Fruit fly (Drosophila melanogaster) whole organism, prepupa: ENCODE measurements around the gene Or92a.

Experiments
- CG11294 ChIP-seq: fragments of 200-800 bp; sonication (Bioruptor generic); IDR thresholded peaks from 2 replicates; pipeline ENCODE4 v1.3.6; 2022; ENCODE audit warnings: missing biosample characterization, missing genetic modification characterization
- CG16779 ChIP-seq: fragments of 200-800 bp; sonication (Bioruptor generic); optimal IDR thresholded peaks from 3 replicates; lab custom pipeline; 2017; ENCODE audit warnings: missing biosample characterization, mild to moderate bottlenecking, missing genetic modification characterization
- CG7368 ChIP-seq: fragments of 200-800 bp; sonication (Bioruptor generic); optimal IDR thresholded peaks from 3 replicates; lab custom pipeline; 2016; ENCODE audit warnings: missing biosample characterization, missing genetic modification characterization
- Eip93F ChIP-seq: fragments of 200-800 bp; sonication (Bioruptor generic); optimal IDR thresholded peaks from 2 replicates; lab custom pipeline; 2016; ENCODE audit warnings: missing biosample characterization, mild to moderate bottlenecking, missing genetic modification characterization

DNA sequence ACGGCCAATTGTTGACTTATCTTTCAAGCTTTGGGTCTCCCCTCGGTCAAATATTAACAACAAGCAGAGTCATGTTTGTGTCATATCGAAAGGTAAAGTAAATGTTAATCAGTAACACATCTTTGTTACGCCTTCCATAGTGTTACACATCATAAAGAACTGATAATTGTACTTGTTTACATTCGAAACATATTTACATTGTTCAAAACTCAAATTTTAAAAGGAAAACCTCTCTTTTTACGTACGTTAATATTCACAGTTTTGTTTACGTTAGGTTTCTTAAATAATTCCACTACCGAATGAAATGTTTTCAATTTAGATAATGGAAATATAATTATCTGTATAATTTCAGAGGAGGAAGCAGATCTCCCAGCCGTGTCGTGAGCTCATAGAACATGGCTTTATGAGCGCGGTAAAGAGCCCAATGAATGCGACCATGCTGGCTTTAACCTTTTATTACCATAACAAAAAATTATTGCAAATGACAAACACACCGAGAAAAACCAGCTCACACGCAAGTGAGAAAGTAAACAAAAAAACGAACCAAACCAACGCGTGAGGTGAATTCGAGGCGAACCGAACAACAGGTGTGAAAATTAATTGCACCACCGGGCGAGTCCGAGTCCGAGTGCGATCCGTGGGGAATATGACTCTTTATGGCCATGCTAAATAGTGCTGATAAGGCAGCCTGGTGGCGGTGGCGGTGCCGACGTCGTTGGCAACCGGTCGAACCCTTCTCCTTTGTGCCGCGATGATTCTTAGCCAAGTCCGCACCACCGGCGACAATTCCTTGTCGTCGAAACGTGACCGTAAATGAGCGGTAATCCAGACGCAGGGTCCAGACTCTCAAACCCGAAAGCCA, 37.9 kb downstream of the Or92a start:
- TF ChIP-seq Eip93F (GFP tag; lab: Kevin White, UChicago) (no peak), CG7368 (GFP tag; lab: Kevin White, UChicago) (no peak), CG16779 (tag; lab: Kevin White, UChicago) (no peak), CG11294 (GFP tag; lab: Robert Waterston, UW) (no peak)
